Worm (Caenorhabditis elegans): ENCODE results near the gene srj-9.
"Not testable (repeated sequence)": the region's sequence is repeated elsewhere in the genome, so short reads cannot be mapped to it uniquely, and the experiment has no call there.

srj-9 gene

DNA sequence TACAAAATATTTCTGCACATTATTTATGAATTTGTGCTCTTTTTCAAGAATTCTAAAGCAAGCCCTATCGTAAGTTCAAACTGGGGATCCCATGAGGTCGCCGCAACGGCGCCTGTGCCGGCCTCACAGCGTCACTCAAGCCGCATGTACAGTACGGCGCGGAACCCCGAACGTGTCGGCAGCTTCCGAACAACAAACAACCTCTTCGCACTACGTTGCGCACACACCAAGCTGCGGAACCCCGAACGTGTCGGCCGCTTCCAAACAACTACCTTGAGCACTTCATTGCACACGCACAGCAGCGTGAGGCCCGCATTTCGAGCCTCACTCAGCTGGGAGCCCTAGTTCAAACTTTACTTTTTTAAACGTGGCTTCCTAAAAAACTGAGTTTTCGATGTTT is 37.7 kb upstream of the srj-9 start:
- TF ChIP-seq nhr-90 (tag; optimal IDR thresholded peaks at IDR 0.05; ENCODE audit: poor library complexity) (no peak), efl-1 (optimal IDR thresholded peaks at IDR 0.05) (no peak), efl-1 (GFP tag; optimal IDR thresholded peaks at IDR 0.05 in 1 of 2) (peak in 1 of 2 experiments; percentile 62)

- TF ChIP-seq fkh-8 (tag; optimal IDR thresholded peaks at IDR 0.05) (no peak), mdl-1 (tag; optimal IDR thresholded peaks at IDR 0.05) (no peak), lin-13 (GFP tag; optimal IDR thresholded peaks at IDR 0.05) (no peak), ama-1 (optimal IDR thresholded peaks at IDR 0.05) (no peak), pqm-1 (tag; optimal IDR thresholded peaks at IDR 0.05) (no peak), sox-4 (tag; optimal IDR thresholded peaks at IDR 0.05) (no peak), snu-23 (GFP tag; optimal IDR thresholded peaks at IDR 0.05) (no peak), skn-1 (tag; optimal IDR thresholded peaks at IDR 0.05) (no peak), aly-2 (tag; optimal IDR thresholded peaks at IDR 0.05) (no peak), rnt-1 (tag; optimal IDR thresholded peaks at IDR 0.05) (no peak)
Measured at ce11 chrV:3394694-3395240, 37.0 kb upstream of the srj-9 start, which contains the start of gene T20D4.15. TSS of gene T20D4.15 (minus strand) at chrV:3394744.

DNA sequence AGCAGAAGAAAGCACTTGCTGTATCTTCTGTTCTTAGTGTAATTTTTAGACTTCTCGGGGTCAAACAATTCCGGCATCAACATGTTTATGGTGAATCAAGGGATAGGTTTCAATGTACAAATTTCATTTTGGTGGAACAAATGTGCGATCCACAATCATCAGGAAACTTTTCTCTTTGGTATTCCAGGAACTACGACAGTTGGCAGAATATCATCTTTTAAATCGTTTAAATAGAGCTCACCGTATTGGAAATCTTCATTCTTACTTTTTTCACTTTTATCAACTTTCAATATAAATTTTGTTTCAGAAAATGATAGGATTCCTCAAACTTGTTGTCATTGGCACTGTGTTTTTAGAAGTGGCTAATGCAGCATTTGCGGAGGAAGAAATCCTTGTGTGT is 35.0 kb upstream of the srj-9 start, which contains the start of gene T20D4.12:
T20D4.12 (plus strand) TSS at position 301 of the 400 bp plus-strand sequence.
- not testable (repeated sequence) for TF ChIP-seq dsc-1 (tag; optimal IDR thresholded peaks at IDR 0.05); ets-5 (GFP tag; IDR thresholded peaks at IDR 0.05); zag-1 (tag; optimal IDR thresholded peaks at IDR 0.05)

DNA sequence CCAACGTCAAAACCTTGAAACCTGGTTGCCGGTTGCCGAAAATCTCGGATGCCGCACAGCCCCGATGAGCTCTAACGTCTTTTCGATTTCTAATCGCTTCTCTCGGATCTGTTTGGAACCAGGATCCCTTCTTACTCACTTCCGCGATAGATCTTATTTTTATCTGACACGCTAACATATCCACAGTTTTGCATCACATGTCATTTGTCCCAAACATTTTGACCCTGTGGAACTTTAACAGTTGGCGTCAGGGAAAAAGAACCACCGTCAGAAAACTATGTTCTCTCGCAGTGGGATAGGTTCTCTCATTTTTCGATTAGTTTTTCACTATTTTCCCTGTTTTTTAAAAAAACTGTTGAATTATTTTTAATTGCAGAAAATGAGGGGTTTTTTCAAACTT is 33.4 kb upstream of the srj-9 start, which contains the start of gene T20D4.11:
T20D4.11 (plus strand) TSS at position 377 of the 400 bp plus-strand sequence.
- no peak for TF ChIP-seq unc-86 (tag; optimal IDR thresholded peaks at IDR 0.05)
- TF ChIP-seq nhr-77 (tag; optimal IDR thresholded peaks at IDR 0.05) = no peak
- no peak for TF ChIP-seq grh-1 (GFP tag; IDR thresholded peaks at IDR 0.05)
- no peak for TF ChIP-seq aly-2 (tag; optimal IDR thresholded peaks at IDR 0.05)
- no peak for TF ChIP-seq fkh-4 (tag; optimal IDR thresholded peaks at IDR 0.05; ENCODE audit: borderline replicate concordance)
- no peak for TF ChIP-seq ztf-4 (tag; optimal IDR thresholded peaks at IDR 0.05)
- TF ChIP-seq sptf-1 (tag; optimal IDR thresholded peaks at IDR 0.05) = no peak
- TF ChIP-seq dsc-1 (tag; optimal IDR thresholded peaks at IDR 0.05) = no peak
- TF ChIP-seq ztf-11 (tag; optimal IDR thresholded peaks at IDR 0.05) = no peak
- no peak for TF ChIP-seq mab-9 (GFP tag; IDR thresholded peaks at IDR 0.05)
- no peak for TF ChIP-seq ceh-82 (tag; optimal IDR thresholded peaks at IDR 0.05)
- no peak for TF ChIP-seq unc-62 (GFP tag; optimal IDR thresholded peaks at IDR 0.05)
- no peak for TF ChIP-seq xbp-1 (tag; optimal IDR thresholded peaks at IDR 0.05)
- TF ChIP-seq ets-5 (GFP tag; IDR thresholded peaks at IDR 0.05) = no peak

DNA sequence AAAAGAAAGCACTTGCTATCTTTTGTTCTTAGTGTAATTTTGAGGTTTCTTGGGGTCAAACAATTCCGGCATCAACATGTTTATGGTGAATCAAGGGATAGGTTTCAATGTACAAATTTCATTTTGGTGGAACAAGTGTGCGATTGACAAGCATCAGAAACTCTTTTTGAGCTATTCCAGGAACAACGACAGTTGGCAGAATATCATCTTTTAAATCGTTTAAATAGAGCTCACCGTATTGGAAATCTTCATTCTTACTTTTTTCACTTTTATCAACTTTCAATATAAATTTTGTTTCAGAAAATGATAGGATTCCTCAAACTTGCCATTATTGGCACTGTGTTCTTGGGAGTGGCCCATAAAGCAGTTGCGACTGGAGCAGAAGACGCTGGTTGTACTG is 31.8 kb upstream of the srj-9 start, which contains the start of gene T20D4.10:
T20D4.10 (plus strand) TSS at position 301 of the 400 bp plus-strand sequence.
- not testable (repeated sequence) for TF ChIP-seq nhr-237 (tag; optimal IDR thresholded peaks at IDR 0.05); dpl-1 (GFP tag; optimal IDR thresholded peaks at IDR 0.05); rnt-1 (tag; optimal IDR thresholded peaks at IDR 0.05)

DNA sequence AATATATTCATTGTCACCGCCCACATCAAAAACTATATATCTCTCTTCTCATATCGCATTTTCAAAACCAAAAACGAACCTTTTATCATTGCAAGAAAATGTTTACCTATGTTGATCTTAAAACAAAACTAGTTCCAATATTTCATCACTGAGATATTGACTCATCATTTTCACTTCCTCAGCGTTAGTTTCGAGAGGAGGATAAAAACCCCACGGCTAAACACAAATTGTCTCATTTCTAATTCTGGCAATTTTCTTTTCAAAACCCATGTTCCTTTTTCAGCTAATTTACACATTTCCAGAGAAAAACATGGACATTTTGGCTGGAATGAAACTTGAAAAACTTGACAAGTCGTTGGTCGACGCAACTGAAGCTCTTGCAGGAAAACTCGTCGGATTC is 23.1 kb upstream of the srj-9 start, which contains the start of gene T20D4.7:
T20D4.7 (plus strand) TSS at position 301 of the 400 bp plus-strand sequence.
- no peak for TF ChIP-seq nhr-90 (tag; optimal IDR thresholded peaks at IDR 0.05; ENCODE audit: poor library complexity)
- no peak for TF ChIP-seq ceh-63 (GFP tag; optimal IDR thresholded peaks at IDR 0.05)
- TF ChIP-seq sup-37 (GFP tag; optimal IDR thresholded peaks at IDR 0.05) = no peak
- TF ChIP-seq ama-1 (optimal IDR thresholded peaks at IDR 0.05) = no peak
- no peak for TF ChIP-seq ztf-11 (tag; optimal IDR thresholded peaks at IDR 0.05)
- TF ChIP-seq xbp-1 (tag; optimal IDR thresholded peaks at IDR 0.05) = no peak
- no peak for TF ChIP-seq nhr-71 (tag; optimal IDR thresholded peaks at IDR 0.05)
- TF ChIP-seq hlh-17 (GFP tag; optimal IDR thresholded peaks at IDR 0.05; ENCODE audit: borderline replicate concordance) = no peak
- TF ChIP-seq lin-39 (tag; optimal IDR thresholded peaks at IDR 0.05) = no peak
- no peak for TF ChIP-seq zip-4 (GFP tag; optimal IDR thresholded peaks at IDR 0.05)
- TF ChIP-seq zag-1 (tag; optimal IDR thresholded peaks at IDR 0.05) = no peak
- TF ChIP-seq nhr-12 (tag; optimal IDR thresholded peaks at IDR 0.05) = no peak
- TF ChIP-seq lir-3 (tag; optimal IDR thresholded peaks at IDR 0.05; ENCODE audit: poor library complexity) = no peak
- no peak for TF ChIP-seq skn-1 (tag; optimal IDR thresholded peaks at IDR 0.05)
